Fruit fly (Drosophila melanogaster) whole organism, embryonic: ENCODE results near the gene CG13367.
A peak's percentile ranks its signal among the peaks of the same experiment; 100 is the strongest.

Source experiments
- Adf1 ChIP-seq: fragments of 200-800 bp; sonication (Bioruptor generic); IDR thresholded peaks from 2 replicates; pipeline ENCODE4 v1.3.6; 2022; ENCODE audit warnings: missing biosample characterization, missing genetic modification characterization
- Atf6 ChIP-seq: fragments of 200-800 bp; sonication (Bioruptor generic); IDR thresholded peaks from 2 replicates; pipeline ENCODE4 v1.3.6; 2022; ENCODE audit warnings: missing biosample characterization, missing genetic modification characterization
- Bdp1 ChIP-seq: fragments of 200-800 bp; sonication (Bioruptor generic); optimal IDR thresholded peaks from 3 replicates; lab custom pipeline; 2016; ENCODE audit warnings: missing biosample characterization, missing genetic modification characterization
- C15 ChIP-seq: fragments of 200-800 bp; sonication (Bioruptor generic); IDR thresholded peaks from 3 replicates; pipeline ENCODE4 v1.3.6; 2022; ENCODE audit warnings: missing biosample characterization, missing genetic modification characterization
- CG11456 ChIP-seq: fragments of 200-800 bp; sonication (Bioruptor generic); IDR thresholded peaks from 3 replicates; pipeline ENCODE4 v1.3.6; 2022; ENCODE audit warnings: missing biosample characterization, missing genetic modification characterization
- CG11560 ChIP-seq: fragments of 200-800 bp; sonication (Bioruptor generic); IDR thresholded peaks from 3 replicates; pipeline ENCODE4 v1.3.6; 2022; ENCODE audit warnings: missing biosample characterization, missing genetic modification characterization
- CG12299 ChIP-seq: fragments of 200-800 bp; sonication (Bioruptor generic); optimal IDR thresholded peaks from 2 replicates; lab custom pipeline; 2018; ENCODE audit warnings: missing biosample characterization, mild to moderate bottlenecking, missing genetic modification characterization
- CG12659 ChIP-seq: fragments of 200-800 bp; sonication (Bioruptor generic); optimal IDR thresholded peaks from 3 replicates; lab custom pipeline; 2017; ENCODE audit warnings: mild to moderate bottlenecking, missing biosample characterization, missing genetic modification reagents, missing genetic modification characterization
- CG13624 ChIP-seq: fragments of 200-800 bp; sonication (Bioruptor generic); optimal IDR thresholded peaks from 2 replicates; lab custom pipeline; 2016; ENCODE audit warnings: missing biosample characterization, missing genetic modification characterization
- CG14050 ChIP-seq: fragments of 200-800 bp; sonication (Bioruptor generic); IDR thresholded peaks from 3 replicates; pipeline ENCODE4 v1.3.6; 2022; ENCODE audit warnings: missing biosample characterization, missing genetic modification characterization
- CG15601 ChIP-seq: fragments of 200-800 bp; sonication (Bioruptor generic); optimal IDR thresholded peaks from 3 replicates; lab custom pipeline; 2019; ENCODE audit warnings: missing biosample characterization, mild to moderate bottlenecking, missing genetic modification characterization, moderate library complexity
- CG1603 ChIP-seq: fragments of 200-800 bp; sonication (Bioruptor generic); optimal IDR thresholded peaks from 2 replicates; lab custom pipeline; 2019; ENCODE audit warnings: missing biosample characterization, mild to moderate bottlenecking, missing genetic modification characterization, moderate library complexity
- CG17186 ChIP-seq: fragments of 200-800 bp; sonication (Bioruptor generic); optimal IDR thresholded peaks from 3 replicates; lab custom pipeline; 2017; ENCODE audit warnings: missing biosample characterization, missing genetic modification reagents, missing genetic modification characterization
- CG18262 ChIP-seq: fragments of 200-800 bp; optimal IDR thresholded peaks from 3 replicates; lab custom pipeline; 2019; ENCODE audit warnings: missing biosample characterization, mild to moderate bottlenecking, missing genetic modification characterization, moderate library complexity
- CG32767 ChIP-seq: fragments of 200-800 bp; sonication (Bioruptor generic); IDR thresholded peaks from 2 replicates; pipeline ENCODE4 v1.3.6; 2022; ENCODE audit warnings: missing biosample characterization, missing genetic modification characterization
- CG3847 ChIP-seq: fragments of 200-800 bp; sonication (Bioruptor generic); IDR thresholded peaks from 2 replicates; pipeline ENCODE4 v1.3.6; 2022; ENCODE audit warnings: missing biosample characterization, missing genetic modification characterization
- CG4424 ChIP-seq: fragments of 200-800 bp; sonication (Bioruptor generic); optimal IDR thresholded peaks from 3 replicates; lab custom pipeline; 2016; ENCODE audit warnings: missing biosample characterization, missing genetic modification characterization
- CG4820 ChIP-seq: fragments of 200-800 bp; sonication (Bioruptor generic); optimal IDR thresholded peaks from 3 replicates; lab custom pipeline; 2016; ENCODE audit warnings: missing biosample characterization, missing genetic modification characterization
- CG5953 ChIP-seq: fragments of 200-800 bp; sonication (Bioruptor generic); IDR thresholded peaks from 2 replicates; pipeline ENCODE4 v1.3.6; 2022; ENCODE audit warnings: missing biosample characterization, missing genetic modification characterization
- CG6272 ChIP-seq: fragments of 200-800 bp; sonication (Bioruptor generic); IDR thresholded peaks from 2 replicates; pipeline ENCODE4 v1.3.6; 2022; ENCODE audit warnings: missing biosample characterization, missing genetic modification characterization
- CG7556 ChIP-seq: fragments of 200-800 bp; sonication (Bioruptor generic); optimal IDR thresholded peaks from 2 replicates; lab custom pipeline; 2017; ENCODE audit warnings: missing biosample characterization, mild to moderate bottlenecking, missing genetic modification characterization
- CG7963 ChIP-seq: fragments of 200-800 bp; sonication (Bioruptor generic); IDR thresholded peaks from 3 replicates; pipeline ENCODE4 v1.3.6; 2022; ENCODE audit warnings: missing biosample characterization, missing genetic modification characterization; ENCODE audit not compliant: partially characterized antibody
- CG8944 ChIP-seq: fragments of 200-800 bp; sonication (Bioruptor generic); optimal IDR thresholded peaks from 3 replicates; lab custom pipeline; 2016; ENCODE audit warnings: missing biosample characterization, missing genetic modification characterization
- CG9437 ChIP-seq: fragments of 200-800 bp; sonication (Bioruptor generic); optimal IDR thresholded peaks from 2 replicates; lab custom pipeline; 2018; ENCODE audit warnings: missing biosample characterization, mild to moderate bottlenecking, missing genetic modification characterization
- CG9609 ChIP-seq: fragments of 200-800 bp; sonication (Bioruptor generic); optimal IDR thresholded peaks from 3 replicates; lab custom pipeline; 2016; ENCODE audit warnings: missing biosample characterization, missing genetic modification characterization
- Dll ChIP-seq: fragments of 200-800 bp; sonication (Bioruptor generic); IDR thresholded peaks from 4 replicates; pipeline ENCODE4 v1.3.6; 2022; ENCODE audit warnings: missing biosample characterization, missing genetic modification characterization; ENCODE audit not compliant: partially characterized antibody
- Doc3 ChIP-seq: fragments of 200-800 bp; sonication (Bioruptor generic); IDR thresholded peaks from 3 replicates; pipeline ENCODE4 v1.3.6; 2022; ENCODE audit warnings: missing biosample characterization, missing genetic modification characterization; ENCODE audit not compliant: partially characterized antibody
- Dref ChIP-seq: fragments of 200-800 bp; sonication (Bioruptor generic); IDR thresholded peaks from 2 replicates; pipeline ENCODE4 v1.3.6; 2022; ENCODE audit warnings: missing biosample characterization, missing genetic modification characterization
- E2f2 ChIP-seq: fragments of 200-800 bp; sonication (Bioruptor generic); IDR thresholded peaks from 2 replicates; pipeline ENCODE4 v1.3.6; 2022; ENCODE audit warnings: missing biosample characterization, missing genetic modification characterization
- Hr78 ChIP-seq, 2 experiments: fragments of 200-800 bp in 1 of 2; fragments of >200 bp in 1 of 2; sonication (Bioruptor generic) in 1 of 2; optimal IDR thresholded peaks; 2 replicates each; lab custom pipeline; 2017 to 2019; ENCODE audit warnings: missing biosample characterization in 2 of 2, missing genetic modification characterization in 2 of 2, mild to moderate bottlenecking in 1 of 2, moderate library complexity in 1 of 2
- Hsf ChIP-seq: fragments of 200-800 bp; sonication (Bioruptor generic); optimal IDR thresholded peaks from 3 replicates; lab custom pipeline; 2016; ENCODE audit warnings: missing biosample characterization, missing genetic modification characterization
- NC2β ChIP-seq: fragments of 200-800 bp; sonication (Bioruptor generic); optimal IDR thresholded peaks from 2 replicates; lab custom pipeline; 2016; ENCODE audit warnings: missing biosample characterization, missing genetic modification characterization
- NFAT ChIP-seq: fragments of 200-800 bp; sonication (Bioruptor generic); IDR thresholded peaks from 2 replicates; pipeline ENCODE4 v1.3.6; 2022; ENCODE audit warnings: missing biosample characterization, missing genetic modification characterization
- NfI ChIP-seq: fragments of 200-800 bp; sonication (Bioruptor generic); optimal IDR thresholded peaks from 3 replicates; lab custom pipeline; 2018; ENCODE audit warnings: missing biosample characterization, mild to moderate bottlenecking, missing genetic modification characterization, moderate library complexity
- Poxn ChIP-seq: fragments of 200-800 bp; sonication (Bioruptor generic); IDR thresholded peaks from 2 replicates; pipeline ENCODE4 v1.3.6; 2022; ENCODE audit warnings: missing biosample characterization, missing genetic modification characterization
- Spps ChIP-seq: fragments of 200-800 bp; sonication (Bioruptor generic); optimal IDR thresholded peaks from 2 replicates; lab custom pipeline; 2018; ENCODE audit warnings: missing biosample characterization, mild to moderate bottlenecking, missing genetic modification characterization
- Sry-δ ChIP-seq: fragments of 200-800 bp; sonication (Bioruptor generic); optimal IDR thresholded peaks from 2 replicates; lab custom pipeline; 2016; ENCODE audit warnings: missing biosample characterization, missing genetic modification characterization
- al ChIP-seq: fragments of 200-800 bp; sonication (Bioruptor generic); IDR thresholded peaks from 2 replicates; pipeline ENCODE4 v1.3.6; 2022; ENCODE audit warnings: missing biosample characterization, missing genetic modification characterization
- bbx ChIP-seq: fragments of 200-800 bp; sonication (Bioruptor generic); IDR thresholded peaks from 2 replicates; pipeline ENCODE4 v1.3.6; 2022; ENCODE audit warnings: missing biosample characterization, missing genetic modification characterization; ENCODE audit not compliant: partially characterized antibody
- gro ChIP-seq: fragments of 200-800 bp; sonication (Bioruptor generic); optimal IDR thresholded peaks from 2 replicates; lab custom pipeline; 2016; ENCODE audit warnings: missing biosample characterization, missing genetic modification characterization
- ind ChIP-seq: fragments of 200-800 bp; sonication (Bioruptor generic); optimal IDR thresholded peaks from 3 replicates; lab custom pipeline; 2016; ENCODE audit warnings: missing biosample characterization, missing genetic modification characterization
- lola ChIP-seq, 3 experiments: fragments of >200 bp in 2 of 3; fragments of 200-800 bp in 1 of 3; sonication (Bioruptor generic) in 1 of 3; optimal IDR thresholded peaks; 2 replicates each; lab custom pipeline; 2017 to 2019; ENCODE audit warnings: missing biosample characterization in 3 of 3, missing genetic modification characterization in 3 of 3, mild to moderate bottlenecking in 1 of 3, moderate library complexity in 1 of 3
- luna ChIP-seq: fragments of 200-800 bp; sonication (Bioruptor generic); optimal IDR thresholded peaks from 2 replicates; lab custom pipeline; 2016; ENCODE audit warnings: missing biosample characterization, missing genetic modification characterization
- pita ChIP-seq: fragments of 200-800 bp; sonication (Bioruptor generic); optimal IDR thresholded peaks from 2 replicates; lab custom pipeline; 2017; ENCODE audit warnings: missing biosample characterization, mild to moderate bottlenecking, missing genetic modification characterization
- pum ChIP-seq: fragments of 200-800 bp; sonication (Bioruptor generic); optimal IDR thresholded peaks from 2 replicates; lab custom pipeline; 2016; ENCODE audit warnings: missing biosample characterization, missing genetic modification characterization
- pzg ChIP-seq: fragments of 200-800 bp; sonication (Bioruptor generic); optimal IDR thresholded peaks from 3 replicates; lab custom pipeline; 2018; ENCODE audit warnings: missing biosample characterization, mild to moderate bottlenecking, missing genetic modification characterization, moderate library complexity
- sc ChIP-seq, 3 experiments: fragments of >200 bp in 2 of 3; fragments of 200-800 bp in 1 of 3; sonication (Bioruptor generic) in 1 of 3; optimal IDR thresholded peaks; 2 replicates in 2 of 3; 3 replicates in 1 of 3; lab custom pipeline; 2017; ENCODE audit warnings: mild to moderate bottlenecking in 1 of 3, missing biosample characterization in 1 of 3, missing genetic modification characterization in 1 of 3, missing genetic modification reagents in 1 of 3
- tgo ChIP-seq: fragments of 200-800 bp; sonication (Bioruptor generic); IDR thresholded peaks from 3 replicates; pipeline ENCODE4 v1.3.6; 2022; ENCODE audit warnings: missing biosample characterization, missing genetic modification characterization
- unc-4 ChIP-seq: fragments of 200-800 bp; sonication (Bioruptor generic); IDR thresholded peaks from 2 replicates; pipeline ENCODE4 v1.3.6; 2022; ENCODE audit warnings: missing biosample characterization, missing genetic modification characterization; ENCODE audit not compliant: partially characterized antibody
- zen ChIP-seq: fragments of 200-800 bp; sonication (Bioruptor generic); optimal IDR thresholded peaks from 3 replicates; lab custom pipeline; 2018; ENCODE audit warnings: missing biosample characterization, mild to moderate bottlenecking, missing genetic modification characterization, moderate library complexity

CG13367 gene

dm6 chrX:646395-647009, 1.9 kb downstream of the CG13367 start:
- no peak for TF ChIP-seq Atf6 (GFP tag; lab: Robert Waterston, UW)
- peak; percentile 14 for TF ChIP-seq pzg (GFP tag; lab: Kevin White, UChicago)
- no peak for TF ChIP-seq C15 (GFP tag; lab: Robert Waterston, UW)
- no peak for TF ChIP-seq NFAT (GFP tag; lab: Robert Waterston, UW)
- no peak for TF ChIP-seq sc (optimal IDR thresholded peaks at IDR 0.05; lab: Kevin White, UChicago)
- TF ChIP-seq sc (GFP tag; optimal IDR thresholded peaks at IDR 0.05; lab: Kevin White, UChicago) = no peak
- TF ChIP-seq CG14050 (GFP tag; lab: Robert Waterston, UW) = no peak
- peak; percentile 14 for TF ChIP-seq CG9437 (GFP tag; lab: Kevin White, UChicago)
- TF ChIP-seq Adf1 = no peak
- TF ChIP-seq Spps (tag; lab: Kevin White, UChicago) = no peak
- TF ChIP-seq CG7963 (GFP tag; lab: Robert Waterston, UW) = 0 out of 3 replicates have a peak, but pooled peaks have one; percentile 34
- TF ChIP-seq E2f2 (GFP tag; lab: Robert Waterston, UW) = peak; percentile 81
- no peak for TF ChIP-seq CG12299 (tag; lab: Kevin White, UChicago)
- no peak for TF ChIP-seq Bdp1
- peak; percentile 19 for TF ChIP-seq CG18262 (tag; lab: Kevin White, UChicago)
- TF ChIP-seq ind (GFP tag; lab: Kevin White, UChicago) = no peak
- TF ChIP-seq Dref (GFP tag; lab: Robert Waterston, UW) = peak; percentile 57
- TF ChIP-seq gro (GFP tag; lab: Kevin White, UChicago) = no peak
- no peak for TF ChIP-seq Hsf (GFP tag; lab: Kevin White, UChicago)
- TF ChIP-seq Sry-δ = peak; percentile 21
- TF ChIP-seq CG4820 (GFP tag; lab: Kevin White, UChicago) = no peak
- no peak for TF ChIP-seq pum
- no peak for TF ChIP-seq CG4424
- TF ChIP-seq lola (GFP tag; optimal IDR thresholded peaks at IDR 0.05; lab: Kevin White, UChicago) = peak in 1 of 3 experiments; percentile 25
- TF ChIP-seq CG9609 (GFP tag; lab: Kevin White, UChicago) = no peak
- no peak for TF ChIP-seq pita (GFP tag; lab: Kevin White, UChicago)
- no peak for TF ChIP-seq NC2β (GFP tag; lab: Kevin White, UChicago)
- no peak for TF ChIP-seq CG32767 (GFP tag; lab: Robert Waterston, UW)
- no peak; the same call in 2 of the 3 replicates for TF ChIP-seq Doc3 (GFP tag; lab: Robert Waterston, UW)
- no peak for TF ChIP-seq CG13624 (GFP tag; lab: Kevin White, UChicago)
- peak; percentile 1 for TF ChIP-seq CG1603 (tag; lab: Kevin White, UChicago)
- TF ChIP-seq CG17186 (GFP tag; lab: Kevin White, UChicago) = no peak
- no peak for TF ChIP-seq CG6272
- no peak for TF ChIP-seq NfI (GFP tag; lab: Kevin White, UChicago)
- TF ChIP-seq CG11560 (tag; lab: Robert Waterston, UW) = no peak
- TF ChIP-seq luna = no peak
- TF ChIP-seq Hr78 (GFP tag; optimal IDR thresholded peaks at IDR 0.05; lab: Kevin White, UChicago) = no peak
- no peak for TF ChIP-seq CG5953 (GFP tag; lab: Robert Waterston, UW)
- no peak for TF ChIP-seq CG7556 (GFP tag; lab: Kevin White, UChicago)
- TF ChIP-seq CG11456 (GFP tag; lab: Robert Waterston, UW) = no peak
- no peak for TF ChIP-seq CG8944 (GFP tag; lab: Kevin White, UChicago)
- TF ChIP-seq Dll (GFP tag; lab: Robert Waterston, UW) = peak; percentile 51; the same call in 1 of the 4 replicates
- no peak for TF ChIP-seq zen (tag; lab: Kevin White, UChicago)
- TF ChIP-seq unc-4 (GFP tag; lab: Robert Waterston, UW) = 0 out of 2 replicates have a peak, but pooled peaks have one; percentile 7
- peak; percentile 46 for TF ChIP-seq CG12659 (GFP tag; lab: Kevin White, UChicago)
- TF ChIP-seq bbx = peak; percentile 17; the same call in 1 of the 2 replicates
- no peak for TF ChIP-seq al (GFP tag; lab: Robert Waterston, UW)
- TF ChIP-seq tgo (GFP tag; lab: Robert Waterston, UW) = no peak
- TF ChIP-seq Poxn (GFP tag; lab: Robert Waterston, UW) = no peak
- TF ChIP-seq CG15601 (tag; lab: Kevin White, UChicago) = no peak
- TF ChIP-seq CG3847 (GFP tag; lab: Robert Waterston, UW) = no peak
